Worm (Caenorhabditis elegans): ENCODE results near the gene F02C12.3.

ce11 chrX:13352164-13352563 lies 44.6 kb upstream of the F02C12.3 start:
- no peak for TF ChIP-seq unc-130 (GFP tag; optimal IDR thresholded peaks at IDR 0.05)
- no peak for TF ChIP-seq lsy-2 (tag; optimal IDR thresholded peaks at IDR 0.05)
- TF ChIP-seq daf-12 (tag; optimal IDR thresholded peaks at IDR 0.05): no peak
- TF ChIP-seq zfp-3 (GFP tag; conservative IDR thresholded peaks at IDR 0.05): no peak
- no peak for TF ChIP-seq lin-39 (tag; optimal IDR thresholded peaks at IDR 0.05)
- no peak for TF ChIP-seq ama-1 (optimal IDR thresholded peaks at IDR 0.05)
- no peak for TF ChIP-seq unc-62 (GFP tag; optimal IDR thresholded peaks at IDR 0.05 in 1 of 2)
- no peak for TF ChIP-seq unc-62 (tag; optimal IDR thresholded peaks at IDR 0.05)
- TF ChIP-seq madf-5 (GFP tag; IDR thresholded peaks at IDR 0.05): no peak
